Fruit fly (Drosophila melanogaster) whole organism, embryonic: ENCODE data around the gene fliI.

Experiments
- Asciz ChIP-seq: fragments of 200-800 bp; sonication (Bioruptor generic); optimal IDR thresholded peaks from 2 replicates; lab custom pipeline; 2017; ENCODE audit warnings: missing biosample characterization, mild to moderate bottlenecking, missing genetic modification characterization, missing genetic modification reagents
- Atf6 ChIP-seq: fragments of 200-800 bp; sonication (Bioruptor generic); IDR thresholded peaks from 2 replicates; pipeline ENCODE4 v1.3.6; 2022; ENCODE audit warnings: missing biosample characterization, missing genetic modification characterization
- Blimp-1 ChIP-seq: fragments of 200-800 bp; sonication (Bioruptor generic); optimal IDR thresholded peaks from 3 replicates; lab custom pipeline; 2018; ENCODE audit warnings: missing biosample characterization, missing genetic modification characterization, mild to moderate bottlenecking, moderate library complexity, missing genetic modification reagents
- CG10147 ChIP-seq: fragments of 200-800 bp; sonication (Bioruptor generic); optimal IDR thresholded peaks from 2 replicates; lab custom pipeline; 2019; ENCODE audit warnings: missing biosample characterization, mild to moderate bottlenecking, missing genetic modification characterization, moderate library complexity
- CG11560 ChIP-seq: fragments of 200-800 bp; sonication (Bioruptor generic); IDR thresholded peaks from 3 replicates; pipeline ENCODE4 v1.3.6; 2022; ENCODE audit warnings: missing biosample characterization, missing genetic modification characterization
- CG12769 ChIP-seq: fragments of 200-800 bp; sonication (Bioruptor generic); optimal IDR thresholded peaks from 2 replicates; lab custom pipeline; 2019; ENCODE audit warnings: missing biosample characterization, mild to moderate bottlenecking, missing genetic modification characterization, moderate library complexity
- CG13424 ChIP-seq: fragments of 200-800 bp; sonication (Bioruptor generic); optimal IDR thresholded peaks from 2 replicates; lab custom pipeline; 2019; ENCODE audit warnings: missing biosample characterization, mild to moderate bottlenecking, missing genetic modification characterization, moderate library complexity
- CG13894 ChIP-seq: fragments of 200-800 bp; sonication (Bioruptor generic); optimal IDR thresholded peaks from 3 replicates; lab custom pipeline; 2018; ENCODE audit warnings: missing biosample characterization, mild to moderate bottlenecking, missing genetic modification characterization, moderate library complexity
- CG15601 ChIP-seq: fragments of 200-800 bp; sonication (Bioruptor generic); optimal IDR thresholded peaks from 3 replicates; lab custom pipeline; 2019; ENCODE audit warnings: missing biosample characterization, mild to moderate bottlenecking, missing genetic modification characterization, moderate library complexity
- CG1603 ChIP-seq: fragments of 200-800 bp; sonication (Bioruptor generic); optimal IDR thresholded peaks from 2 replicates; lab custom pipeline; 2019; ENCODE audit warnings: missing biosample characterization, mild to moderate bottlenecking, missing genetic modification characterization, moderate library complexity
- CG1792 ChIP-seq: fragments of 200-800 bp; sonication (Bioruptor generic); optimal IDR thresholded peaks from 2 replicates; lab custom pipeline; 2016; ENCODE audit warnings: missing biosample characterization, missing genetic modification characterization
- CG31365 ChIP-seq: fragments of 200-800 bp; sonication (Bioruptor generic); optimal IDR thresholded peaks from 2 replicates; lab custom pipeline; 2018; ENCODE audit warnings: missing biosample characterization, mild to moderate bottlenecking, missing genetic modification characterization
- CG31441 ChIP-seq: fragments of 200-800 bp; sonication (Bioruptor generic); IDR thresholded peaks from 2 replicates; pipeline ENCODE4 v1.3.6; 2022; ENCODE audit warnings: missing biosample characterization, missing genetic modification characterization
- CG4617 ChIP-seq: fragments of 200-800 bp; sonication (Bioruptor generic); optimal IDR thresholded peaks from 3 replicates; lab custom pipeline; 2016; ENCODE audit warnings: missing biosample characterization, missing genetic modification characterization, borderline replicate concordance
- CG4730 ChIP-seq: fragments of 200-800 bp; sonication (Bioruptor generic); IDR thresholded peaks from 2 replicates; pipeline ENCODE4 v1.3.6; 2022; ENCODE audit warnings: missing biosample characterization, missing genetic modification characterization
- CG9215 ChIP-seq: fragments of 200-800 bp; sonication (Bioruptor generic); IDR thresholded peaks from 2 replicates; pipeline ENCODE4 v1.3.6; 2022; ENCODE audit warnings: missing biosample characterization, missing genetic modification characterization
- CG9817 ChIP-seq: fragments of 200-800 bp; sonication (Bioruptor generic); optimal IDR thresholded peaks from 2 replicates; lab custom pipeline; 2018; ENCODE audit warnings: missing biosample characterization, mild to moderate bottlenecking, missing genetic modification characterization, moderate library complexity
- CHES-1-like ChIP-seq: fragments of 200-800 bp; sonication (Bioruptor generic); optimal IDR thresholded peaks from 2 replicates; lab custom pipeline; 2016; ENCODE audit warnings: missing biosample characterization, missing genetic modification characterization
- CkIIα-i1 ChIP-seq: fragments of 200-800 bp; sonication (Bioruptor generic); IDR thresholded peaks from 2 replicates; pipeline ENCODE4 v1.3.6; 2022; ENCODE audit warnings: missing biosample characterization, missing genetic modification characterization
- CoRest ChIP-seq: fragments of 200-800 bp; sonication (Bioruptor generic); optimal IDR thresholded peaks from 3 replicates; lab custom pipeline; 2018; ENCODE audit warnings: missing biosample characterization, mild to moderate bottlenecking, missing genetic modification characterization, moderate library complexity
- D19A ChIP-seq: fragments of 200-800 bp; optimal IDR thresholded peaks from 3 replicates; lab custom pipeline; 2019; ENCODE audit warnings: missing biosample characterization, mild to moderate bottlenecking, missing genetic modification characterization, moderate library complexity
- Dad ChIP-seq: fragments of 200-800 bp; sonication (Bioruptor generic); optimal IDR thresholded peaks from 3 replicates; lab custom pipeline; 2016; ENCODE audit warnings: missing biosample characterization, missing genetic modification characterization
- Dbx ChIP-seq: fragments of 200-800 bp; sonication (Bioruptor generic); IDR thresholded peaks from 3 replicates; pipeline ENCODE4 v1.3.6; 2022; ENCODE audit warnings: missing biosample characterization, missing genetic modification characterization
- Dp ChIP-seq: fragments of 200-800 bp; sonication (Bioruptor generic); optimal IDR thresholded peaks from 2 replicates; lab custom pipeline; 2018; ENCODE audit warnings: missing biosample characterization, mild to moderate bottlenecking, missing genetic modification characterization, moderate library complexity
- ERR ChIP-seq: fragments of 200-800 bp; sonication (Bioruptor generic); optimal IDR thresholded peaks from 2 replicates; lab custom pipeline; 2016; ENCODE audit warnings: missing biosample characterization, missing genetic modification characterization
- HHEX ChIP-seq: fragments of 200-800 bp; sonication (Bioruptor generic); optimal IDR thresholded peaks from 3 replicates; lab custom pipeline; 2017; ENCODE audit warnings: missing biosample characterization, mild to moderate bottlenecking, missing genetic modification characterization, missing genetic modification reagents
- Med ChIP-seq: fragments of 200-800 bp; sonication (Bioruptor generic); peaks from one replicate; lab custom pipeline; 2016; ENCODE audit warnings: missing biosample characterization, missing genetic modification characterization, mild to moderate bottlenecking, inconsistent platforms, moderate library complexity
- Mrtf ChIP-seq: fragments of 200-800 bp; sonication (Bioruptor generic); IDR thresholded peaks from 3 replicates; pipeline ENCODE4 v1.3.6; 2022; ENCODE audit warnings: missing biosample characterization, missing genetic modification characterization
- NfI ChIP-seq: fragments of 200-800 bp; sonication (Bioruptor generic); optimal IDR thresholded peaks from 3 replicates; lab custom pipeline; 2018; ENCODE audit warnings: missing biosample characterization, mild to moderate bottlenecking, missing genetic modification characterization, moderate library complexity
- Side ChIP-seq: fragments of 200-800 bp; sonication (Bioruptor generic); optimal IDR thresholded peaks from 2 replicates; lab custom pipeline; 2016; ENCODE audit warnings: missing biosample characterization, missing genetic modification characterization
- Sry-β ChIP-seq: fragments of 200-800 bp; sonication (Bioruptor generic); optimal IDR thresholded peaks from 2 replicates; lab custom pipeline; 2018; ENCODE audit warnings: missing biosample characterization, mild to moderate bottlenecking, missing genetic modification characterization, moderate library complexity
- Stat92E ChIP-seq, 3 experiments: fragments of >200 bp in 2 of 3; fragments of 200-800 bp in 1 of 3; sonication (Bioruptor generic) in 1 of 3; optimal IDR thresholded peaks; 2 replicates each; lab custom pipeline; 2017 to 2019; ENCODE audit warnings: missing biosample characterization in 3 of 3, missing genetic modification characterization in 3 of 3, mild to moderate bottlenecking in 1 of 3, moderate library complexity in 1 of 3
- YL-1 ChIP-seq: fragments of 200-800 bp; sonication (Bioruptor generic); optimal IDR thresholded peaks from 3 replicates; lab custom pipeline; 2017; ENCODE audit warnings: missing biosample characterization, mild to moderate bottlenecking, missing genetic modification characterization
- az2 ChIP-seq: fragments of 200-800 bp; sonication (Bioruptor generic); optimal IDR thresholded peaks from 3 replicates; lab custom pipeline; 2016; ENCODE audit warnings: missing biosample characterization, missing genetic modification characterization
- bowl ChIP-seq: fragments of 200-800 bp; sonication (Bioruptor generic); IDR thresholded peaks from 2 replicates; pipeline ENCODE4 v1.3.6; 2022; ENCODE audit warnings: missing biosample characterization, missing genetic modification characterization
- crol ChIP-seq: fragments of 200-800 bp; sonication (Bioruptor generic); IDR thresholded peaks from 2 replicates; pipeline ENCODE4 v1.3.6; 2022; ENCODE audit warnings: missing biosample characterization, missing genetic modification characterization
- crp ChIP-seq, 2 experiments: fragments of 200-800 bp; sonication (Bioruptor generic); optimal IDR thresholded peaks; 2 replicates in 1 of 2; 3 replicates in 1 of 2; lab custom pipeline; 2017; ENCODE audit warnings: missing biosample characterization in 2 of 2, missing genetic modification characterization in 2 of 2, mild to moderate bottlenecking in 1 of 2, moderate library complexity in 1 of 2
- cwo ChIP-seq: fragments of 200-800 bp; sonication (Bioruptor generic); optimal IDR thresholded peaks from 3 replicates; lab custom pipeline; 2017; ENCODE audit warnings: missing biosample characterization, missing genetic modification characterization, mild to moderate bottlenecking, moderate library complexity, missing genetic modification reagents
- dysf ChIP-seq: fragments of 200-800 bp; sonication (Bioruptor generic); IDR thresholded peaks from 3 replicates; pipeline ENCODE4 v1.3.6; 2022; ENCODE audit warnings: missing biosample characterization, missing genetic modification characterization
- emc ChIP-seq: fragments of 200-800 bp; sonication (Bioruptor generic); optimal IDR thresholded peaks from 2 replicates; lab custom pipeline; 2016; ENCODE audit warnings: missing biosample characterization, missing genetic modification characterization
- exex ChIP-seq: fragments of 200-800 bp; sonication (Bioruptor generic); optimal IDR thresholded peaks from 4 replicates; lab custom pipeline; 2018; ENCODE audit warnings: missing biosample characterization, mild to moderate bottlenecking, missing genetic modification characterization, moderate library complexity
- gcm ChIP-seq: fragments of 200-800 bp; sonication (Bioruptor generic); optimal IDR thresholded peaks from 2 replicates; lab custom pipeline; 2019; ENCODE audit warnings: missing biosample characterization, mild to moderate bottlenecking, missing genetic modification characterization, moderate library complexity
- gem ChIP-seq: fragments of 200-800 bp; sonication (Bioruptor generic); optimal IDR thresholded peaks from 2 replicates; lab custom pipeline; 2019; ENCODE audit warnings: missing biosample characterization, mild to moderate bottlenecking, missing genetic modification characterization, moderate library complexity
- gsb-n ChIP-seq: fragments of 200-800 bp; sonication (Bioruptor generic); optimal IDR thresholded peaks from 3 replicates; lab custom pipeline; 2018; ENCODE audit warnings: missing biosample characterization, mild to moderate bottlenecking, missing genetic modification characterization
- her ChIP-seq: fragments of 200-800 bp; sonication (Bioruptor generic); optimal IDR thresholded peaks from 2 replicates; lab custom pipeline; 2016; ENCODE audit warnings: missing biosample characterization, missing genetic modification characterization
- kay ChIP-seq: fragments of 200-800 bp; sonication (Bioruptor generic); optimal IDR thresholded peaks from 2 replicates; lab custom pipeline; 2016; ENCODE audit warnings: missing biosample characterization, missing genetic modification characterization
- scrt ChIP-seq: fragments of 200-800 bp; sonication (Bioruptor generic); optimal IDR thresholded peaks from 2 replicates; lab custom pipeline; 2018; ENCODE audit warnings: missing biosample characterization, mild to moderate bottlenecking, missing genetic modification characterization, moderate library complexity
- zfh2 ChIP-seq: fragments of 200-800 bp; sonication (Bioruptor generic); optimal IDR thresholded peaks from 2 replicates; lab custom pipeline; 2016; ENCODE audit warnings: missing biosample characterization, missing genetic modification characterization

Gene fliI

dm6 chrX:21306485-21307142 is 32.9 kb upstream of the fliI start, which contains the start of gene Abca3 (continued):
- TF ChIP-seq NfI (GFP tag; lab: Kevin White, UChicago) = peak; percentile 71
- peak; percentile 80 for TF ChIP-seq CG10147 (GFP tag; lab: Kevin White, UChicago)
- peak; percentile 78 for TF ChIP-seq CoRest (tag; lab: Kevin White, UChicago)
- TF ChIP-seq gsb-n (tag; lab: Kevin White, UChicago) = peak; percentile 23
- peak; percentile 78 for TF ChIP-seq CG13424 (tag; lab: Kevin White, UChicago)
- peak; percentile 47 for TF ChIP-seq HHEX (GFP tag; lab: Kevin White, UChicago)
- TF ChIP-seq Mrtf = no peak
- peak; percentile 97 for TF ChIP-seq exex (tag; lab: Kevin White, UChicago)
- TF ChIP-seq Dad (GFP tag; lab: Kevin White, UChicago) = peak; percentile 32
- TF ChIP-seq crp (GFP tag; optimal IDR thresholded peaks at IDR 0.05; lab: Kevin White, UChicago) = peak in 1 of 2 experiments; percentile 75
- TF ChIP-seq Atf6 (GFP tag; lab: Robert Waterston, UW) = peak; percentile 75; the same call in 1 of the 2 replicates
- TF ChIP-seq gcm (GFP tag; lab: Kevin White, UChicago) = peak; percentile 38
- no peak for TF ChIP-seq kay (GFP tag; lab: Kevin White, UChicago)
- TF ChIP-seq Med = peak; percentile 88
- TF ChIP-seq CG1792 = no peak
- no peak for TF ChIP-seq bowl (GFP tag; lab: Robert Waterston, UW)
- TF ChIP-seq Dbx = no peak; the same call in 2 of the 3 replicates
- TF ChIP-seq zfh2 (GFP tag; lab: Kevin White, UChicago) = peak; percentile 60
- no peak for TF ChIP-seq CkIIα-i1 (GFP tag; lab: Robert Waterston, UW)
- peak; percentile 91 for TF ChIP-seq Blimp-1
- peak; percentile 68 for TF ChIP-seq Side (GFP tag; lab: Kevin White, UChicago)
- TF ChIP-seq cwo (GFP tag; lab: Kevin White, UChicago) = peak; percentile 59
- peak; percentile 41; the same call in 1 of the 3 replicates for TF ChIP-seq CG11560 (tag; lab: Robert Waterston, UW)
- TF ChIP-seq D19A (tag; lab: Kevin White, UChicago) = peak; percentile 22
- peak; percentile 77 for TF ChIP-seq Dp (GFP tag; lab: Kevin White, UChicago)
- peak; percentile 69 for TF ChIP-seq CG9817 (tag; lab: Kevin White, UChicago)
- peak; percentile 21 for TF ChIP-seq CG31365 (tag; lab: Kevin White, UChicago)
- TF ChIP-seq CG9215 (GFP tag; lab: Robert Waterston, UW) = peak; percentile 66
- TF ChIP-seq CHES-1-like = peak; percentile 54
- TF ChIP-seq emc (GFP tag; lab: Kevin White, UChicago) = no peak
- peak; percentile 19; the same call in 1 of the 2 replicates for TF ChIP-seq CG4730 (GFP tag; lab: Robert Waterston, UW)
- TF ChIP-seq Stat92E (GFP tag; optimal IDR thresholded peaks at IDR 0.05; lab: Kevin White, UChicago) = peak in 1 of 3 experiments; percentile 24
- peak; percentile 70 for TF ChIP-seq gem
- peak; percentile 9 for TF ChIP-seq CG1603 (tag; lab: Kevin White, UChicago)
- TF ChIP-seq scrt (GFP tag; lab: Kevin White, UChicago) = peak; percentile 66
- TF ChIP-seq CG13894 (tag; lab: Kevin White, UChicago) = peak; percentile 81
- TF ChIP-seq CG12769 (tag; lab: Kevin White, UChicago) = peak; percentile 65
- TF ChIP-seq CG15601 (tag; lab: Kevin White, UChicago) = peak; percentile 57
- TF ChIP-seq her = peak; percentile 41
- peak; percentile 40 for TF ChIP-seq az2
- TF ChIP-seq dysf (GFP tag; lab: Robert Waterston, UW) = peak; percentile 74; the same call in 2 of the 3 replicates
- peak; percentile 27 for TF ChIP-seq ERR (GFP tag; lab: Kevin White, UChicago)
- no peak for TF ChIP-seq Asciz (GFP tag; lab: Kevin White, UChicago)
- TF ChIP-seq YL-1 = peak; percentile 2
- TF ChIP-seq crol (GFP tag; lab: Robert Waterston, UW) = no peak
- TF ChIP-seq CG31441 (GFP tag; lab: Robert Waterston, UW) = peak; percentile 49
- peak; percentile 12 for TF ChIP-seq CG4617 (GFP tag; lab: Kevin White, UChicago)
- TF ChIP-seq Sry-β = peak; percentile 97
